Worm (Caenorhabditis elegans) whole organism, L4/young adult: Measurements from ENCODE around the gene nlp-5.
A peak's percentile ranks its signal among the peaks of the same experiment; 100 is the strongest.

Experiments
- W03F9.2 ChIP-seq: fragments of 150-350 bp; optimal IDR thresholded peaks from 2 replicates; lab custom pipeline; 2014; ENCODE audit warnings: missing biosample characterization, missing genetic modification characterization
- dao-5 ChIP-seq: sonication (generic microtip); optimal IDR thresholded peaks from 2 replicates; lab custom pipeline; 2016; ENCODE audit warnings: missing genotype, missing genetic modification characterization, moderate library complexity, missing compliant biosample characterization
- him-1 ChIP-seq: sonication (generic microtip); optimal IDR thresholded peaks from 2 replicates; lab custom pipeline; 2016; ENCODE audit warnings: missing genotype, missing genetic modification reagents, missing genetic modification characterization, missing compliant biosample characterization

The nlp-5 gene

DNA sequence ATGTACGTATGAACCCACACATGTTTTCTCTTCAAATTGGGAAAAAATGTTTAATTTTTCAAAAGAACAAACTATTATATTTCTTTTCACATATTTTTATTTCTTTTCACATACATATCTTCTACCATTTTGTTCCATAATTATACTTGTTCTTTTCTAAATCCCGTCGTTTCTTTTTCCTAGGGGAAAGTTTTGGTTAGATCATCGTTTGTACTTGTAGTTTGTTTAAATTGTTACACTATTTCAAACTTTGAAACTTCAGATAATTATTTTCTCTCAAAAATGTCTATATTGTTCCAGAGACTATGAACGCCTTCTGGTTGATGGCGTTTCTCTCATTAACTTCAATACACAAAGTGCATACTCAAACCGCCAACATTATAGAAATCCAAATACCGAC lies 17.8 kb downstream of the nlp-5 start, which contains the start of gene F35C11.7:
F35C11.7 (plus strand) TSS at position 301 of the 400 bp plus-strand sequence.
- TF ChIP-seq dao-5 (tag; lab: Kevin White, UChicago): no peak
- TF ChIP-seq W03F9.2 (tag; lab: Kevin White, UChicago): no peak
- no peak for TF ChIP-seq him-1 (tag; lab: Kevin White, UChicago)

ce11 chrII:8259038-8259437 lies 20.8 kb downstream of the nlp-5 start, which contains the start of gene F35C11.6:
Gene F35C11.6 (minus strand): TSS chrII:8259138.
- TF ChIP-seq him-1 (tag; lab: Kevin White, UChicago): no peak
- no peak for TF ChIP-seq W03F9.2 (tag; lab: Kevin White, UChicago)
- TF ChIP-seq dao-5 (tag; lab: Kevin White, UChicago): no peak

DNA sequence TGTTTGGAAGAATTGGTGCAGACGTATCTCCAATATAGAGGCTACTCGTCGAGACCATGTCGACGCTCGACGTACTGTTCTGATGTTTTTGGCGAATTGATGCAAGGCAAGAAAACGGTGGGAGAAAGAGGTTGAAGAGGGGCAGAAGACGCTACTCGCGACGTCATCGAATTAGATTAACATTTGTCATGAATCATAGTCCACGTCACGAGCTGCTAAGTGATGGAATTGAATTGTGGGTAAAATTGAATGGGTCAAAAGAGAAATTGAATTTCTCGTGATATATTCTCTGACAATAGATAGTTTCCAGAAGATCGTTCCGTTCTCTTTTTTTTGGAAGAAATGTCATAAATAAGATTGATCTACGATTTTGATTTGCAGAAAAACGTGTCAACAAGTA lies 21.4 kb downstream of the nlp-5 start:
- TF ChIP-seq him-1 (tag; lab: Kevin White, UChicago) (no peak), dao-5 (tag; lab: Kevin White, UChicago) (no peak), W03F9.2 (tag; lab: Kevin White, UChicago) (no peak)

DNA sequence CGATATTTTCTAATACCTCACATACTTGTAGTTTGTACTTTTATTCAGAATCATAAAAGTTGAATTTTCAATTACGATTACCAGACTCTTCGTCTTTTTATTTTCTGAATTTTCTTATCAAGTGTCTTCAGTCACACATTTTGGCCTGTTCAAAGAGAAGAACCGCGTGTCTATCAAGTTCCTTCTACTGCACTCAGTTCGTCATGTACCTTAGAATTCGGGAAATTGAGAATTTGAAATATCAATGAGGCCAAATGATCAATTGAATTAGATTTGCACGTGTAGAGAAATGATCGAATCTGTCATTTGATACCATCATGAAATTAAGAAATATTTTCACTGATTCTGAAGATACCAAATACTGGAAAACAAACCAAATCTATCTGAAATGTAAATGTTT lies 25.3 kb downstream of the nlp-5 start:
- no peak for TF ChIP-seq W03F9.2 (tag; lab: Kevin White, UChicago)
- TF ChIP-seq him-1 (tag; lab: Kevin White, UChicago): no peak
- no peak for TF ChIP-seq dao-5 (tag; lab: Kevin White, UChicago)

DNA sequence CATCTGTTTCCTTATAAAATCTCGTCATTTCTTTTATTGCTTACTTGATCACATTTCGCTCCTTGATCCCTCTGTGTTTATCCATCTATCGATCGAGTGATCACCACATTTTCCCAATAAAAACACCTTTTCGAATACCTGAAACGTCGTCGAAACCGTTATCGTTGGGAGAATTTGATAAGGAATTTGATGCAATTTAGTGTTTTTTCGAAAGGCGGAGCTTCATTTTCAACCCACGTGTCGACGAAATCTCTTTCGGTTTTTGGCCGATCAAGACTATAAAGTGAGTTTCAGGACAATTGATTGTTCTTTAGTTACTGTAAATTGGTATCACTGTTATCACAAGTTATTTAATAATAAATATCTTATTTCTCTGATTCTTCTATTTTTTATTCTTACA lies 26.4 kb downstream of the nlp-5 start, which contains the start of gene srdh-1:
srdh-1 (plus strand) TSS at position 43 of the 400 bp plus-strand sequence.
- TF ChIP-seq dao-5 (tag; lab: Kevin White, UChicago) (no peak), him-1 (tag; lab: Kevin White, UChicago) (no peak), W03F9.2 (tag; lab: Kevin White, UChicago) (no peak)

DNA sequence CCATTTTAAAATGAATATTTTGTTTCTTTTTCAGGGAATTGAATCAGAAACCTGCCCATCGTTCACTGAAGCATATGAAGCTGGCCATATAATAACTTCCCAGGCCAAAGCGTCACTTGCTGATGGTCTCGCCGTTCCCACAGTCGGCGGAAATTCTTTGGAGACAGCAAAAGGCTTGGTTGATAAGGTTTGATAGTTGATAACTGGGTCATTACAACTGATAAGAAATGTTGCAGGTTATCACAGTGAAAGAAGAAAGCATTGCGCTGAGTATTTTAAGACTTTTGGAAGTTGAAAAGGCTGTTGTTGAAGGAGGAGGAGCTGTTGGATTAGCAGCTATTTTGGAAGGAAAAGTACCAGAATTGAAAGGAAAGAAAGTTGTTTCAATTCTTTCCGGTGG lies 28.3 kb downstream of the nlp-5 start:
- TF ChIP-seq W03F9.2 (tag; lab: Kevin White, UChicago) (no peak), dao-5 (tag; lab: Kevin White, UChicago) (no peak), him-1 (tag; lab: Kevin White, UChicago) (no peak)

ce11 chrII:8267679-8268078 lies 29.4 kb downstream of the nlp-5 start:
- no peak for TF ChIP-seq W03F9.2 (tag; lab: Kevin White, UChicago)
- TF ChIP-seq dao-5 (tag; lab: Kevin White, UChicago): no peak
- no peak for TF ChIP-seq him-1 (tag; lab: Kevin White, UChicago)

ce11 chrII:8269351-8269750 lies 31.1 kb downstream of the nlp-5 start, which contains the start of gene K01C8.2:
Gene K01C8.2 (minus strand): TSS chrII:8269451.
- TF ChIP-seq W03F9.2 (tag; lab: Kevin White, UChicago) (no peak), him-1 (tag; lab: Kevin White, UChicago) (no peak), dao-5 (tag; lab: Kevin White, UChicago) (no peak)

DNA sequence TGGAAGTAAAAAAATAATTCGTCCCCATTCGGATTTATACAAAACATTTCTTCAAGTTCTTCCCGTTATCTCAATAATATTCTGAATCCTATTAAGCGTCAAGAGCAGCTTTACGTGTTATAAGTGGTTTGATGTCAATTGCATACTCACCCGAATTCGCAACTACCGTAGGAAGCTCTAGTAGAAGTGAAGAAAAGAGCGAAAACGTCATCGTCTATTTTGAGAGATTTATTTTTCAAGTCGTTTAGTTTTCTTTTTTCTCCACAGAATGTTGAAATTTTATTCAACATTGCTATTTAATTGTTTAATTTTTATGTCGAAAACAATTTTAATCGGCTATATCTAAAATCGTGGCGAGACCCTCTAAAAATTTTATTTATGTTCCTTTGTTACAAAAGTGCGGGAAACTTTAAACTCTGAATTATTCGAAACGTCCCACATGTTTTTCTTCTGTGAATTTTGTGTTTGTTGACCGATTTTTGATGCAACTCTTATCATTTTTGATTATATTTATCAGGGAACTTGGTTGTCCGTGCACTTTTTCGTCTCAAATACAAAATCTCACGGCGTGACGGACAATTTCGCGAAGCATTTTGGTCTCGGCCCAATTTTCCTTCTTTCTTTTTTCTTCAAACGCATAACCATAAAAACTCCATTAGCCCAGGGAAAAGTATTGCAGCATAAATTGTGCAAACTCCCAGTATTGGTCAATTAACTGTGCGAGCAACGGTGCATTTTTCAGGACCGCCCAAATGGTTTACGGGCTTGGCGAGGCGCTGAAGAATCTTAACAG lies 31.8 kb downstream of the nlp-5 start, which contains the start of gene tdc-1:
tdc-1 (plus strand) TSS at position 743 of the 793 bp plus-strand sequence.
- TF ChIP-seq him-1 (tag; lab: Kevin White, UChicago) (no peak), W03F9.2 (tag; lab: Kevin White, UChicago) (no peak), dao-5 (tag; lab: Kevin White, UChicago) (no peak)

DNA sequence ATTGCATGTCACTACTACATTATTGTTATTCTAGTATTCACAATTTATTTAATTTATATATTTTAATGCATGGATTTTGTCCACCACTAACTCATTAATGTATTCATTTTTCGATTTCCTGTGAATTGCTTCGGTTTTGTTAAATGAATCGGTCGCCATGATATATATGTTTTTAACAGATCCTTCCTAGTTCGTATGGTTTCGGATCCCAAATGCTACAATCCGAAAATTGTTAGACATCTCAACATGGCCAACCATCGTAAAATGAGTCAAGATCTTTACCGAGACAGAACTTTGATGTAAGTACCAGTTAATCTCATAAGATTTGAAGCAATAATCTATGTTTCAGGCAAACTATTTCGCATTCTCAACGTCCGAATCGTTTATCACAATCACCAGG lies 34.8 kb downstream of the nlp-5 start:
- no peak for TF ChIP-seq W03F9.2 (tag; lab: Kevin White, UChicago)
- no peak for TF ChIP-seq him-1 (tag; lab: Kevin White, UChicago)
- TF ChIP-seq dao-5 (tag; lab: Kevin White, UChicago): no peak

DNA sequence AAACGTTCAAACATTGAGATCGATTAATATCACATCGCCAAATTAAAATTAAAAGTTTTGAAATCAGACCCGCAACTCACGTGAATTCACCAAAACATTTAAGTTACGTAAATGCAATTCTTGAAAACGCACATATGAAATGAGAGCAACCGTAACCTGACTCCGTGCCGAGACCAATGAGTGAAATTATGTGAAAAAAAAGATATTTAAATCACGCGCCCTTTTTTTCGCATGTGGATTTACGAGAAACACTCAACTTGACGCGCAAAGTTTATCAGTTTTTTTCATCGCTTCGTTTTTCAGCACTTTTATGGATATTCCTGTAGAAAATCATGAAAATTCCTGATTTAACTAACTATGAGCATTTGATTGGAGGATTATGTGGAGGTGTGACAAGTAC lies 37.8 kb downstream of the nlp-5 start, which contains the start of the genes gei-14 and slc-25A32:
gei-14 (minus strand) TSS at position 175 of the 400 bp plus-strand sequence.
slc-25A32 (plus strand) TSS at position 242 of the 400 bp plus-strand sequence.
- TF ChIP-seq W03F9.2 (tag; lab: Kevin White, UChicago): peak; percentile 62
- TF ChIP-seq him-1 (tag; lab: Kevin White, UChicago): no peak

- TF ChIP-seq W03F9.2 (tag; lab: Kevin White, UChicago) (no peak), him-1 (tag; lab: Kevin White, UChicago) (no peak), dao-5 (tag; lab: Kevin White, UChicago) (no peak)
These were observed 40.2 kb downstream of the nlp-5 start, which contains the start of the genes mrpl-10 and clec-142 for ce11 chrII:8278415-8278814. Gene mrpl-10 (minus strand): TSS chrII:8278515. Gene clec-142 (plus strand): TSS chrII:8278678.

DNA sequence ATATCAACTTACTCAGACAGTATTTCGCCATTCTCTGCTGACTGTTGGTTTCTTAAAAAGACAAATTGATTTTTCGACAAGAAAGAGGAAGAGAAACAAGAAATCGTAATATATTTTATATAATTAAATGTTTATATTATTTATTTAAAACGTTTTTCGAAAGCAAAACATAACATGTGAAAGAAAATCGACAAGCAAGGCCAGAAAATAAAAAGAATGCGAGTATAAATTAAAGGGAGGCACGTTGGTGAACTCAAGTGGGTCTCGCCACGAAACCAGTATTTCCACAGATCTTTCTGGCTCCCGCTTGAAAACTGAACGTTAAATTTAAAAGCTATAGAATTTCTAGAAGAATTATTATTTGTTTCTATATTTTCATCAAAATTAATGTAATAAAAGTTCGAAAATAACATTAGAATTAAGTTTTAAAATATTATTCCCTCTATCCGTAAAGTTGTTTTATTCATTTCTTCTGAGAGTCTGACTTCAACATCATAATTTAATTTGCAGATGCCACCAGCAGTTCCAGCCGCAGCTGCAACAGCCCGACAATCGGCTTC lies 45.0 kb downstream of the nlp-5 start, which contains the start of the genes nst-1 and cct-4:
nst-1 (minus strand) TSS at position 51 of the 560 bp plus-strand sequence.
cct-4 (plus strand) TSS at position 510 of the 560 bp plus-strand sequence.
- TF ChIP-seq W03F9.2 (tag; lab: Kevin White, UChicago) (peak; percentile 61), dao-5 (tag; lab: Kevin White, UChicago) (no peak), him-1 (tag; lab: Kevin White, UChicago) (no peak)
